Fruit fly (Drosophila melanogaster) whole organism, prepupa: ENCODE measurements around the gene Adhr.

Experiments
- Blimp-1 ChIP-seq: fragments of 200-800 bp; sonication (Bioruptor generic); optimal IDR thresholded peaks from 3 replicates; lab custom pipeline; 2017; ENCODE audit warnings: missing biosample characterization, missing genetic modification characterization, mild to moderate bottlenecking, moderate library complexity, missing genetic modification reagents
- CG10631 ChIP-seq: fragments of 200-800 bp; sonication (Bioruptor generic); optimal IDR thresholded peaks from 2 replicates; lab custom pipeline; 2016; ENCODE audit warnings: missing biosample characterization, missing genetic modification characterization
- CG10669 ChIP-seq: fragments of 200-800 bp; sonication (Bioruptor generic); optimal IDR thresholded peaks from 3 replicates; lab custom pipeline; 2018; ENCODE audit warnings: missing biosample characterization, mild to moderate bottlenecking, missing genetic modification characterization, moderate library complexity
- CG11294 ChIP-seq: fragments of 200-800 bp; sonication (Bioruptor generic); IDR thresholded peaks from 2 replicates; pipeline ENCODE4 v1.3.6; 2022; ENCODE audit warnings: missing biosample characterization, missing genetic modification characterization
- CG11902 ChIP-seq: fragments of 200-800 bp; sonication (Bioruptor generic); optimal IDR thresholded peaks from 3 replicates; lab custom pipeline; 2016; ENCODE audit warnings: missing biosample characterization, missing genetic modification characterization
- CG15336 ChIP-seq: fragments of 200-800 bp; sonication (Bioruptor generic); IDR thresholded peaks from 2 replicates; pipeline ENCODE4 v1.3.6; 2022; ENCODE audit warnings: missing biosample characterization, missing genetic modification characterization
- CG1621 ChIP-seq: fragments of 200-800 bp; sonication (Bioruptor generic); optimal IDR thresholded peaks from 3 replicates; lab custom pipeline; 2018; ENCODE audit warnings: missing biosample characterization, mild to moderate bottlenecking, missing genetic modification characterization
- CG16779 ChIP-seq: fragments of 200-800 bp; sonication (Bioruptor generic); optimal IDR thresholded peaks from 3 replicates; lab custom pipeline; 2017; ENCODE audit warnings: missing biosample characterization, mild to moderate bottlenecking, missing genetic modification characterization
- CG3032 ChIP-seq: fragments of 200-800 bp; optimal IDR thresholded peaks from 2 replicates; lab custom pipeline; 2019; ENCODE audit warnings: missing biosample characterization, mild to moderate bottlenecking, missing genetic modification characterization, moderate library complexity
- CG31627 ChIP-seq: fragments of 200-800 bp; sonication (Bioruptor generic); optimal IDR thresholded peaks from 3 replicates; lab custom pipeline; 2016; ENCODE audit warnings: missing biosample characterization, missing genetic modification characterization
- CG32006 ChIP-seq: fragments of 200-800 bp; sonication (Bioruptor generic); optimal IDR thresholded peaks from 3 replicates; lab custom pipeline; 2017; ENCODE audit warnings: missing biosample characterization, mild to moderate bottlenecking, missing genetic modification characterization
- CG34406 ChIP-seq: fragments of 200-800 bp; sonication (Bioruptor generic); optimal IDR thresholded peaks from 3 replicates; lab custom pipeline; 2016; ENCODE audit warnings: missing biosample characterization, missing genetic modification characterization
- CG3919 ChIP-seq: fragments of 200-800 bp; sonication (Bioruptor generic); optimal IDR thresholded peaks from 3 replicates; lab custom pipeline; 2016; ENCODE audit warnings: missing biosample characterization, missing genetic modification characterization
- CG6163 ChIP-seq: fragments of 200-800 bp; sonication (Bioruptor generic); IDR thresholded peaks from 3 replicates; pipeline ENCODE4 v1.3.6; 2022; ENCODE audit warnings: missing biosample characterization, missing genetic modification characterization
- CG6276 ChIP-seq: fragments of 200-800 bp; sonication (Bioruptor generic); optimal IDR thresholded peaks from 2 replicates; lab custom pipeline; 2017; ENCODE audit warnings: missing biosample characterization, mild to moderate bottlenecking, missing genetic modification characterization
- CG6854 ChIP-seq: fragments of 200-800 bp; sonication (Bioruptor generic); optimal IDR thresholded peaks from 2 replicates; lab custom pipeline; 2017; ENCODE audit warnings: missing biosample characterization, mild to moderate bottlenecking, missing genetic modification characterization
- CG7368 ChIP-seq: fragments of 200-800 bp; sonication (Bioruptor generic); optimal IDR thresholded peaks from 3 replicates; lab custom pipeline; 2016; ENCODE audit warnings: missing biosample characterization, missing genetic modification characterization
- CG8119 ChIP-seq: fragments of 200-800 bp; sonication (Bioruptor generic); IDR thresholded peaks from 3 replicates; pipeline ENCODE4 v1.3.6; 2022; ENCODE audit warnings: missing biosample characterization, missing genetic modification characterization
- CG8319 ChIP-seq: fragments of 200-800 bp; sonication (Bioruptor generic); optimal IDR thresholded peaks from 3 replicates; lab custom pipeline; 2016; ENCODE audit warnings: missing biosample characterization, missing genetic modification characterization
- CG9139 ChIP-seq: fragments of 200-800 bp; sonication (Bioruptor generic); optimal IDR thresholded peaks from 3 replicates; lab custom pipeline; 2017; ENCODE audit warnings: missing biosample characterization, mild to moderate bottlenecking, missing genetic modification characterization
- Eip75B ChIP-seq: fragments of 200-800 bp; sonication (Bioruptor generic); optimal IDR thresholded peaks from 3 replicates; lab custom pipeline; 2016; ENCODE audit warnings: missing biosample characterization, missing genetic modification characterization
- Eip78C ChIP-seq: fragments of 200-800 bp; sonication (Bioruptor generic); peaks from one replicate; lab custom pipeline; 2016; ENCODE audit warnings: missing biosample characterization, missing genetic modification characterization
- Eip93F ChIP-seq: fragments of 200-800 bp; sonication (Bioruptor generic); optimal IDR thresholded peaks from 2 replicates; lab custom pipeline; 2016; ENCODE audit warnings: missing biosample characterization, mild to moderate bottlenecking, missing genetic modification characterization
- Ets21C ChIP-seq: fragments of 200-800 bp; sonication (Bioruptor generic); optimal IDR thresholded peaks from 3 replicates; lab custom pipeline; 2016; ENCODE audit warnings: missing biosample characterization, missing genetic modification characterization
- Ets96B ChIP-seq: fragments of 200-800 bp; optimal IDR thresholded peaks from 2 replicates; lab custom pipeline; 2019; ENCODE audit warnings: missing biosample characterization, mild to moderate bottlenecking, missing genetic modification characterization, moderate library complexity
- Gug ChIP-seq: fragments of 200-800 bp; sonication (Bioruptor generic); IDR thresholded peaks from 2 replicates; pipeline ENCODE4 v1.3.6; 2022; ENCODE audit warnings: missing biosample characterization, missing genetic modification characterization
- Hr38 ChIP-seq: sonication (Bioruptor generic); optimal IDR thresholded peaks from 2 replicates; lab custom pipeline; 2016; ENCODE audit warnings: missing biosample characterization, missing genetic modification characterization
- Hr39 ChIP-seq: fragments of 200-800 bp; sonication (Bioruptor generic); optimal IDR thresholded peaks from 2 replicates; lab custom pipeline; 2016; ENCODE audit warnings: missing biosample characterization, missing genetic modification characterization
- Hr4 ChIP-seq: fragments of 200-800 bp; sonication (Bioruptor generic); optimal IDR thresholded peaks from 3 replicates; lab custom pipeline; 2016; ENCODE audit warnings: missing biosample characterization, missing genetic modification characterization
- Met ChIP-seq: fragments of 200-800 bp; sonication (Bioruptor generic); optimal IDR thresholded peaks from 3 replicates; lab custom pipeline; 2016; ENCODE audit warnings: missing biosample characterization, missing genetic modification characterization
- Smox ChIP-seq: fragments of 200-800 bp; sonication (Bioruptor generic); optimal IDR thresholded peaks from 3 replicates; lab custom pipeline; 2016; ENCODE audit warnings: missing biosample characterization, missing genetic modification characterization
- Sox102F ChIP-seq: fragments of 200-800 bp; sonication (Bioruptor generic); optimal IDR thresholded peaks from 2 replicates; lab custom pipeline; 2016; ENCODE audit warnings: missing biosample characterization, mild to moderate bottlenecking, missing genetic modification characterization
- Sox14 ChIP-seq: fragments of 200-800 bp; sonication (Bioruptor generic); optimal IDR thresholded peaks from 3 replicates; lab custom pipeline; 2016; ENCODE audit warnings: missing biosample characterization, missing genetic modification characterization
- achi ChIP-seq: fragments of 200-800 bp; sonication (Bioruptor generic); optimal IDR thresholded peaks from 3 replicates; lab custom pipeline; 2016; ENCODE audit warnings: missing biosample characterization, missing genetic modification characterization
- acj6 ChIP-seq: fragments of 200-800 bp; sonication (Bioruptor generic); optimal IDR thresholded peaks from 3 replicates; lab custom pipeline; 2016; ENCODE audit warnings: missing biosample characterization, missing genetic modification characterization
- cyc ChIP-seq: fragments of 200-800 bp; sonication (Bioruptor generic); optimal IDR thresholded peaks from 3 replicates; lab custom pipeline; 2016; ENCODE audit warnings: missing biosample characterization, missing genetic modification characterization
- dsx ChIP-seq: fragments of 200-800 bp; optimal IDR thresholded peaks from 3 replicates; lab custom pipeline; 2019; ENCODE audit warnings: missing biosample characterization, mild to moderate bottlenecking, missing genetic modification characterization, moderate library complexity; ENCODE audit not compliant: poor library complexity, severe bottlenecking
- eg ChIP-seq: fragments of 200-800 bp; sonication (Bioruptor generic); IDR thresholded peaks from 3 replicates; pipeline ENCODE4 v1.3.6; 2022; ENCODE audit warnings: missing biosample characterization, missing genetic modification characterization
- esn ChIP-seq: fragments of 200-800 bp; sonication (Bioruptor generic); optimal IDR thresholded peaks from 2 replicates; lab custom pipeline; 2016; ENCODE audit warnings: missing biosample characterization, mild to moderate bottlenecking, missing genetic modification characterization, moderate library complexity
- fd59A ChIP-seq: fragments of 200-800 bp; sonication (Bioruptor generic); optimal IDR thresholded peaks from 2 replicates; lab custom pipeline; 2017; ENCODE audit warnings: missing biosample characterization, mild to moderate bottlenecking, missing genetic modification characterization, missing genetic modification reagents
- fd85E ChIP-seq: fragments of 200-800 bp; sonication (Bioruptor generic); optimal IDR thresholded peaks from 3 replicates; lab custom pipeline; 2016; ENCODE audit warnings: missing biosample characterization, missing genetic modification characterization
- net ChIP-seq: fragments of 200-800 bp; sonication (Bioruptor generic); optimal IDR thresholded peaks from 3 replicates; lab custom pipeline; 2016; ENCODE audit warnings: missing biosample characterization, missing genetic modification characterization
- pdm3 ChIP-seq: fragments of 200-800 bp; sonication (Bioruptor generic); optimal IDR thresholded peaks from 3 replicates; lab custom pipeline; 2016; ENCODE audit warnings: missing biosample characterization, missing genetic modification characterization
- salr ChIP-seq, 2 experiments: fragments of 200-800 bp; sonication (Bioruptor generic); optimal IDR thresholded peaks; 3 replicates each; lab custom pipeline; 2016 to 2018; ENCODE audit warnings: missing biosample characterization in 2 of 2, missing genetic modification characterization in 2 of 2, mild to moderate bottlenecking in 1 of 2
- ss ChIP-seq, 2 experiments: fragments of 200-800 bp; sonication (Bioruptor generic); optimal IDR thresholded peaks; 2 replicates in 1 of 2; 3 replicates in 1 of 2; lab custom pipeline; 2017 to 2018; ENCODE audit warnings: mild to moderate bottlenecking in 2 of 2, missing biosample characterization in 2 of 2, missing genetic modification characterization in 2 of 2, moderate library complexity in 1 of 2
- svp ChIP-seq: fragments of 200-800 bp; sonication (Bioruptor generic); peaks from one replicate; lab custom pipeline; 2016; ENCODE audit warnings: missing biosample characterization, missing genetic modification characterization
- topi ChIP-seq: fragments of 200-800 bp; sonication (Bioruptor generic); optimal IDR thresholded peaks from 3 replicates; lab custom pipeline; 2016; ENCODE audit warnings: missing biosample characterization, missing genetic modification characterization
- vri ChIP-seq: fragments of 200-800 bp; sonication (Bioruptor generic); optimal IDR thresholded peaks from 3 replicates; lab custom pipeline; 2016; ENCODE audit warnings: missing biosample characterization, mild to moderate bottlenecking, missing genetic modification characterization

Gene Adhr

dm6 chr2L:14569301-14569700, 46.1 kb upstream of the Adhr start (continued):
- TF ChIP-seq Ets21C (no peak), acj6 (peak; percentile 36), CG8119 (GFP tag; lab: Robert Waterston, UW) (no peak), CG32006 (GFP tag; lab: Kevin White, UChicago) (peak; percentile 33), ss (GFP tag; optimal IDR thresholded peaks at IDR 0.05; lab: Kevin White, UChicago) (no peak), CG16779 (tag; lab: Kevin White, UChicago) (no peak), net (GFP tag; lab: Kevin White, UChicago) (no peak)

dm6 chr2L:14570129-14570528, 45.2 kb upstream of the Adhr start:
- TF ChIP-seq CG31627 (GFP tag; lab: Kevin White, UChicago), result no peak
- 0 out of 2 replicates have a peak, but pooled peaks have one; percentile 11 for TF ChIP-seq CG15336 (GFP tag; lab: Robert Waterston, UW)
- TF ChIP-seq net (GFP tag; lab: Kevin White, UChicago), result no peak
- TF ChIP-seq CG10669, result no peak
- TF ChIP-seq Eip78C (GFP tag; lab: Kevin White, UChicago), result peak; percentile 58
- TF ChIP-seq topi (GFP tag; lab: Kevin White, UChicago), result no peak
- TF ChIP-seq Hr38 (GFP tag; lab: Kevin White, UChicago), result no peak
- TF ChIP-seq CG16779 (tag; lab: Kevin White, UChicago), result no peak
- no peak for TF ChIP-seq Sox14 (GFP tag; lab: Kevin White, UChicago)
- no peak for TF ChIP-seq CG1621 (tag; lab: Kevin White, UChicago)
- 0 out of 3 replicates have a peak, but pooled peaks have one; percentile 13 for TF ChIP-seq CG8119 (GFP tag; lab: Robert Waterston, UW)
- TF ChIP-seq CG7368 (GFP tag; lab: Kevin White, UChicago), result no peak
- TF ChIP-seq Blimp-1 (GFP tag; lab: Kevin White, UChicago), result no peak
- no peak for TF ChIP-seq esn (GFP tag; lab: Kevin White, UChicago)
- TF ChIP-seq Gug, result peak; percentile 18; the same call in 1 of the 2 replicates
- TF ChIP-seq Hr4 (GFP tag; lab: Kevin White, UChicago), result no peak
- no peak for TF ChIP-seq CG9139 (GFP tag; lab: Kevin White, UChicago)
- no peak for TF ChIP-seq CG10631 (GFP tag; lab: Kevin White, UChicago)
- no peak for TF ChIP-seq Met (GFP tag; lab: Kevin White, UChicago)
- no peak for TF ChIP-seq Eip93F (GFP tag; lab: Kevin White, UChicago)
- peak; percentile 16 for TF ChIP-seq svp
- TF ChIP-seq Hr39 (GFP tag; lab: Kevin White, UChicago), result no peak
- peak; percentile 1 for TF ChIP-seq pdm3 (GFP tag; lab: Kevin White, UChicago)
- peak; percentile 64; the same call in 1 of the 3 replicates for TF ChIP-seq CG6163 (GFP tag; lab: Robert Waterston, UW)
- TF ChIP-seq Smox, result no peak
- TF ChIP-seq Sox102F (GFP tag; lab: Kevin White, UChicago), result no peak
- TF ChIP-seq achi (GFP tag; lab: Kevin White, UChicago), result no peak
- no peak for TF ChIP-seq Ets96B (tag; lab: Kevin White, UChicago)
- TF ChIP-seq CG11294 (GFP tag; lab: Robert Waterston, UW), result no peak
- no peak for TF ChIP-seq CG11902 (GFP tag; lab: Kevin White, UChicago)
- TF ChIP-seq fd59A, result no peak
- no peak for TF ChIP-seq vri (GFP tag; lab: Kevin White, UChicago)
- no peak for TF ChIP-seq dsx (GFP tag; lab: Kevin White, UChicago)
- TF ChIP-seq fd85E (GFP tag; lab: Kevin White, UChicago), result no peak
- TF ChIP-seq CG34406 (GFP tag; lab: Kevin White, UChicago), result no peak
- no peak for TF ChIP-seq Ets21C
- peak; percentile 34 to 87 for TF ChIP-seq ss (GFP tag; optimal IDR thresholded peaks at IDR 0.05; lab: Kevin White, UChicago)
- TF ChIP-seq CG6276 (GFP tag; lab: Kevin White, UChicago), result no peak
- TF ChIP-seq CG3919 (GFP tag; lab: Kevin White, UChicago), result no peak
- no peak for TF ChIP-seq Eip75B
- TF ChIP-seq CG3032 (tag; lab: Kevin White, UChicago), result no peak
- no peak for TF ChIP-seq salr (GFP tag; optimal IDR thresholded peaks at IDR 0.05; lab: Kevin White, UChicago)
- TF ChIP-seq CG8319 (GFP tag; lab: Kevin White, UChicago), result no peak
- no peak for TF ChIP-seq CG6854 (GFP tag; lab: Kevin White, UChicago)
- no peak for TF ChIP-seq cyc (GFP tag; lab: Kevin White, UChicago)
- TF ChIP-seq eg (GFP tag; lab: Robert Waterston, UW), result peak; percentile 40; the same call in 1 of the 3 replicates
